Worm (Caenorhabditis elegans): Measurements from ENCODE around the gene C04E12.4.

ce11 chrV:3352925-3353324, 9.7 kb upstream of the C04E12.4 start, which contains the start of gene C17B7.12:
- TF ChIP-seq flt-1 (GFP tag; IDR thresholded peaks at IDR 0.05) (no peak), ama-1 (optimal IDR thresholded peaks at IDR 0.05) (no peak), F13C5.2 (tag; optimal IDR thresholded peaks at IDR 0.05) (no peak), ceh-13 (GFP tag; optimal IDR thresholded peaks at IDR 0.05) (no peak), B0310.2 (tag; optimal IDR thresholded peaks at IDR 0.05) (no peak), hmbx-1 (tag; optimal IDR thresholded peaks at IDR 0.05) (no peak)
